Fruit fly (Drosophila melanogaster) whole organism, pupa: ENCODE measurements around the gene CG14829.

Experiments used
- CG12605 ChIP-seq: fragments of 200-800 bp; sonication (Bioruptor generic); IDR thresholded peaks from 2 replicates; pipeline ENCODE4 v1.3.6; 2022; ENCODE audit warnings: missing biosample characterization, missing genetic modification characterization
- CG13204 ChIP-seq: fragments of 200-800 bp; sonication (Bioruptor generic); optimal IDR thresholded peaks from 2 replicates; lab custom pipeline; 2018; ENCODE audit warnings: missing biosample characterization, mild to moderate bottlenecking, missing genetic modification characterization, moderate library complexity
- CG15710 ChIP-seq: fragments of 200-800 bp; sonication (Bioruptor generic); optimal IDR thresholded peaks from 2 replicates; lab custom pipeline; 2018; ENCODE audit warnings: missing biosample characterization, mild to moderate bottlenecking, missing genetic modification characterization, moderate library complexity
- CG4496 ChIP-seq: fragments of 200-800 bp; sonication (Bioruptor generic); IDR thresholded peaks from 3 replicates; pipeline ENCODE4 v1.3.6; 2022; ENCODE audit warnings: missing biosample characterization, missing genetic modification characterization
- D1 ChIP-seq: fragments of 200-800 bp; sonication (Bioruptor generic); optimal IDR thresholded peaks from 2 replicates; lab custom pipeline; 2018; ENCODE audit warnings: missing biosample characterization, mild to moderate bottlenecking, missing genetic modification characterization, moderate library complexity
- EcR ChIP-seq: fragments of 200-800 bp; sonication (Bioruptor generic); optimal IDR thresholded peaks from 3 replicates; lab custom pipeline; 2019; ENCODE audit warnings: missing biosample characterization, missing genetic modification characterization, mild to moderate bottlenecking, moderate library complexity, missing genetic modification reagents
- Pif1B ChIP-seq: fragments of 200-800 bp; sonication (Bioruptor generic); optimal IDR thresholded peaks from 3 replicates; lab custom pipeline; 2016; ENCODE audit warnings: missing biosample characterization, missing genetic modification characterization
- Snoo ChIP-seq: fragments of 200-800 bp; sonication (Bioruptor generic); optimal IDR thresholded peaks from 3 replicates; lab custom pipeline; 2017; ENCODE audit warnings: missing biosample characterization, mild to moderate bottlenecking, missing genetic modification characterization, inconsistent platforms
- rn ChIP-seq: fragments of 200-800 bp; sonication (Bioruptor generic); IDR thresholded peaks from 2 replicates; pipeline ENCODE4 v1.3.6; 2022; ENCODE audit warnings: missing biosample characterization, missing genetic modification characterization

dm6 chr3L:7238072-7238759, at the start of gene CG14829, which contains the start of gene BHD:
- TF ChIP-seq EcR (GFP tag; lab: Kevin White, UChicago) (no peak), CG12605 (GFP tag; lab: Robert Waterston, UW) (no peak), rn (GFP tag; lab: Robert Waterston, UW) (no peak), CG15710 (tag; lab: Kevin White, UChicago) (no peak), CG13204 (GFP tag; lab: Kevin White, UChicago) (no peak), Snoo (tag; lab: Kevin White, UChicago) (no peak), D1 (tag; lab: Kevin White, UChicago) (no peak), Pif1B (GFP tag; lab: Kevin White, UChicago) (no peak), CG4496 (GFP tag; lab: Robert Waterston, UW) (no peak)
